Worm (Caenorhabditis elegans): ENCODE data around the gene cest-31.

cest-31 gene

DNA sequence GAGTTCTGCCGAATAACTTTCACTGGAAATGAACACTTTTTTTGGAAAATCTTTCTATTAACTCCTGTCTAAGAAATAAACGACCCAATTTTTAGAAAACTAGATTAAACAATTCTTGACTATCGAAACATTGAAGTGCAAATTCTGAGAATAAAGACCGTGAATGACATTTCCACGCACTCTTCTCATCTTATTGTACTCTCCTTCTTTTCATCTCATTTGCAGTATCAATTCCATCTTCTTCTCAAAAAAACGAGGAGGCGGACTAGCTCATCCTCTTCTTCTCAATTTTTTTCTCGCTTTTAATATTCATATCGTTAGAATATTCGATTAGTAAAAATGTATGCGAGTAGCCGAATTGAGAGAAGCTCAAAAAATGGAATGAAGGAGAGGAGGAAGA, 12.4 kb upstream of the cest-31 start:
- 0 out of 2 replicates have a peak, but pooled peaks have one; percentile 25 for TF ChIP-seq hsf-1 (GFP tag; IDR thresholded peaks at IDR 0.05)
- TF ChIP-seq repo-1 (tag; optimal IDR thresholded peaks at IDR 0.05): peak; percentile 23
- no peak for TF ChIP-seq lir-1 (GFP tag; conservative IDR thresholded peaks at IDR 0.05)

DNA sequence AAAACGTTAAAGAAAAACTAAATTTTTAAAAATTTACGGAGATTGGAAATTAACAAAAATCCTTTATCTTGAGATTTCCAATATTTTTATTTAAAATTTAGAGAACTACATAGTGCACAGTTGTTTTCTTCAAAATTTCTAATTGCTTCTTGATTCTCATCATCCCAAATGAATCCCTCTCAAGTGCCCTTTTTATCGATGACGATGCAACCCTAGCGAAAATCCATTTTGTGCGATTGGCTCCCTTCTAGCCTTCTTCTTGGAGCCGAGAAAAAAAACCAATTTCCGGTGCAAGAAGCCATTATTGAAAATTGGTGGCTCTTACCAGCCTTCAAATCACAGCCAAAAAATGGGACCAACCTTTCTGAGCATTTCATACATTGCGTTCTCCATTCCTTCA, 11.6 kb upstream of the cest-31 start:
- TF ChIP-seq let-526 (GFP tag; IDR thresholded peaks at IDR 0.05) (no peak), hmg-1.2 (GFP tag; IDR thresholded peaks at IDR 0.05) (0 out of 2 replicates have a peak, but pooled peaks have one; percentile 16)

- TF ChIP-seq F57A8.1 (GFP tag; optimal IDR thresholded peaks at IDR 0.05): no peak
- TF ChIP-seq dox-1 (GFP tag; IDR thresholded peaks at IDR 0.05): peak; percentile 19; the same call in 1 of the 2 replicates
- no peak for TF ChIP-seq ama-1 (optimal IDR thresholded peaks at IDR 0.05)
- no peak for TF ChIP-seq ama-1 (GFP tag; optimal IDR thresholded peaks at IDR 0.05)
- TF ChIP-seq B0019.2 (GFP tag; conservative IDR thresholded peaks at IDR 0.05): no peak
- peak; percentile 82 for TF ChIP-seq nhr-80 (tag; optimal IDR thresholded peaks at IDR 0.05)
- TF ChIP-seq ztf-22 (GFP tag; optimal IDR thresholded peaks at IDR 0.05): peak; percentile 38
Observed at ce11 chrV:6665751-6666150, 8.3 kb upstream of the cest-31 start, which contains the start of gene pmp-5. Gene pmp-5, minus strand, starts transcription at chrV:6665813.

DNA sequence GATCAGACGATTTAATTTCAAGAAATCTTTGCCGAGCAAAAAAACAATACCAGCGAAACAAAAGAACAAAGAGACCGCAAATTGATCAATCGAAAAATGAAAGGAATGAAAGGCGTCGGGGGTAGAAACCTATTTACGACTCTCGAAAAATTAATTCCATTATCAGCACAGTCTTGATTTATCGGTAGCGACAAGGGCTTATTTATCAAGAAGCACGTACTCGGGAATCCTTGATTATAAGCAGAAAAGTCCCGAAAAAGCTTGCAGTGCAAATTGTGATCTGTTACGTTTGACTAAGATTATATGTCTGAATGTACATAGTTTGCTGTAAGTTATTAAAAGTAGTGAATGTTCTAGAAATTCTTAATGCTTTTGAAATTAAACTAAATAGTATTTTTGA, 7.5 kb upstream of the cest-31 start:
- no peak for TF ChIP-seq B0019.2 (GFP tag; conservative IDR thresholded peaks at IDR 0.05)
- no peak for TF ChIP-seq Y53G8AR.9 (GFP tag; conservative IDR thresholded peaks at IDR 0.05)
- TF ChIP-seq F22D6.2 (tag; optimal IDR thresholded peaks at IDR 0.05): no peak
- no peak for TF ChIP-seq Y56A3A.18 (GFP tag; IDR thresholded peaks at IDR 0.05)
- TF ChIP-seq nhr-80 (tag; optimal IDR thresholded peaks at IDR 0.05): peak; percentile 33
- no peak for TF ChIP-seq pha-4 (tag; optimal IDR thresholded peaks at IDR 0.05)
- TF ChIP-seq Y67H2A.10 (GFP tag; conservative IDR thresholded peaks at IDR 0.05): no peak

DNA sequence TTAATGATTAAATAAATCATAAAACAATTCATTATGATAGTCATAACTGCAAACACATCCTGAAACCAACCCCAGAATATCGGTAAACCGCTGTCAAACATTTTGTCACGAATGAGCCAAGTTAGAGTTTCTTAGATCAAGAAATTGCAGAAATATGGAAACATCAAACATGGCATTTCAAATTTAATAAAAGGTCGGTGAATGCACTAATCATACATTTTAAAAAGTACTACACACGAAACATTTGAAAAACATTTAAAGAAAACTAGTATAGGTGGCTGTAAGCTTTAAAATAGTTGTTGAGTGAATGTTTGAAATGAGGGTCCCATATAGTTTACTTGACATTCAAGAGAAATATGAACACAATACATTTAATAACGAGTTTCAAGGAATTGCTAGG, 5.3 kb upstream of the cest-31 start, which contains the start of gene str-180:
str-180 (minus strand) TSS at position 101 of the 400 bp plus-strand sequence.
- TF ChIP-seq bed-2 (GFP tag; IDR thresholded peaks at IDR 0.05) (no peak), nfya-1 (tag; optimal IDR thresholded peaks at IDR 0.05; ENCODE audit: borderline replicate concordance, insufficient read depth) (no peak), K12H6.12 (tag; optimal IDR thresholded peaks at IDR 0.05) (no peak), dox-1 (GFP tag; IDR thresholded peaks at IDR 0.05) (no peak), mel-28 (tag; optimal IDR thresholded peaks at IDR 0.05; ENCODE audit: borderline replicate concordance) (no peak), ets-4 (GFP tag; optimal IDR thresholded peaks at IDR 0.05) (no peak), Y95B8A.8 (GFP tag; IDR thresholded peaks at IDR 0.05) (no peak)

DNA sequence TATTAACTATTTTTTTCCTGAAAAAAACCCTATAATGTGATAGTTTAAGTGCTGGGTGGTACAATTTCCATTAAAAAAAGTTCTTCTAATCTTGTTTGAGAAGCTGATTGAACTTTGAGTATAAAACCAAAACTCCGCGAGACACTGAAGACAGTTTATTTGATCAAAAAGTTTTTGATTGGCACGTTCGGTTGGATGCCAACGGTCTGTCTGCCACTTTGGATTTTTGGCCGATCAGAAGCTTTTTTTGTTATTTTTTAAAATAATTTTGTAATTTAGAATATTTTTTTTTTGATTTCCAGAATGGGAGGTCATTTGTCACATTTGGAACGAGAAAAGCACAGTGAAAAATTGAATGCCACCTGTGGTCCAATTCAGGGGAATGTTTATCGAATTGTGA, 4.5 kb upstream of the cest-31 start, which contains the start of gene cest-28:
cest-28 (plus strand) TSS at position 301 of the 400 bp plus-strand sequence.
- TF ChIP-seq F37B4.10 (GFP tag; IDR thresholded peaks at IDR 0.05): no peak
- TF ChIP-seq nhr-27 (tag; optimal IDR thresholded peaks at IDR 0.05): no peak
- no peak for TF ChIP-seq pha-4 (tag; optimal IDR thresholded peaks at IDR 0.05)
- TF ChIP-seq sea-2 (GFP tag; IDR thresholded peaks at IDR 0.05): no peak
- TF ChIP-seq rec-8 (tag; optimal IDR thresholded peaks at IDR 0.05): no peak
- no peak for TF ChIP-seq mes-4 (tag; optimal IDR thresholded peaks at IDR 0.05)
- no peak for TF ChIP-seq K12H6.12 (tag; optimal IDR thresholded peaks at IDR 0.05)
- TF ChIP-seq nhr-80 (tag; optimal IDR thresholded peaks at IDR 0.05): peak; percentile 32
- no peak for TF ChIP-seq ceh-58 (GFP tag; IDR thresholded peaks at IDR 0.05)
